Worm (Caenorhabditis elegans): ENCODE results near the gene R04A9.6.

Gene R04A9.6

ce11 chrX:382692-383091, 14.7 kb upstream of the R04A9.6 start, which contains the start of gene ife-2 (continued):
- TF ChIP-seq mab-9 (GFP tag; IDR thresholded peaks at IDR 0.05) (no peak), skn-1 (tag; optimal IDR thresholded peaks at IDR 0.05) (peak; percentile 85), lin-35 (GFP tag; optimal IDR thresholded peaks at IDR 0.05) (peak; percentile 69 to 83), nhr-28 (tag; optimal IDR thresholded peaks at IDR 0.05) (no peak), efl-1 (optimal IDR thresholded peaks at IDR 0.05) (peak; percentile 52 to 58), efl-1 (GFP tag; optimal IDR thresholded peaks at IDR 0.05 in 1 of 2) (peak; percentile 51 to 94), jun-1 (tag; optimal IDR thresholded peaks at IDR 0.05) (peak; percentile 54), unc-86 (tag; optimal IDR thresholded peaks at IDR 0.05) (peak; percentile 50), lsy-2 (tag; optimal IDR thresholded peaks at IDR 0.05) (peak; percentile 70 to 75), tbx-2 (tag; optimal IDR thresholded peaks at IDR 0.05) (peak; percentile 74), dpl-1 (GFP tag; optimal IDR thresholded peaks at IDR 0.05) (peak; percentile 55 to 78 (median 76)), zag-1 (tag; optimal IDR thresholded peaks at IDR 0.05) (no peak), unc-130 (tag; optimal IDR thresholded peaks at IDR 0.05) (peak; percentile 49), ztf-4 (tag; optimal IDR thresholded peaks at IDR 0.05) (peak; percentile 1), blmp-1 (tag; optimal IDR thresholded peaks at IDR 0.05) (peak; percentile 61), nhr-71 (tag; optimal IDR thresholded peaks at IDR 0.05) (peak; percentile 77), nhr-47 (tag; optimal IDR thresholded peaks at IDR 0.05) (peak; percentile 76), ceh-82 (tag; optimal IDR thresholded peaks at IDR 0.05) (peak; percentile 21 to 65 (median 40))

- no peak for TF ChIP-seq hpl-2 (GFP tag; optimal IDR thresholded peaks at IDR 0.05)
- no peak for TF ChIP-seq nhr-90 (tag; optimal IDR thresholded peaks at IDR 0.05; ENCODE audit: poor library complexity)
- no peak for TF ChIP-seq unc-98 (GFP tag; IDR thresholded peaks at IDR 0.05)
- peak in 2 of 3 experiments; percentile 25 to 43 for TF ChIP-seq dpl-1 (GFP tag; optimal IDR thresholded peaks at IDR 0.05)
- TF ChIP-seq ama-1 (optimal IDR thresholded peaks at IDR 0.05): no peak
- no peak for TF ChIP-seq nhr-84 (tag; optimal IDR thresholded peaks at IDR 0.05)
- peak; percentile 22 for TF ChIP-seq rnt-1 (tag; optimal IDR thresholded peaks at IDR 0.05)
- peak in 1 of 2 experiments; percentile 48 for TF ChIP-seq lsy-2 (tag; optimal IDR thresholded peaks at IDR 0.05)
- no peak for TF ChIP-seq nhr-237 (tag; optimal IDR thresholded peaks at IDR 0.05)
- no peak for TF ChIP-seq pax-3 (tag; optimal IDR thresholded peaks at IDR 0.05)
- TF ChIP-seq snu-23 (GFP tag; optimal IDR thresholded peaks at IDR 0.05): peak; percentile 25
- TF ChIP-seq F16B12.6 (tag; optimal IDR thresholded peaks at IDR 0.05): peak; percentile 16
- TF ChIP-seq aly-2 (tag; optimal IDR thresholded peaks at IDR 0.05): no peak
- no peak for TF ChIP-seq mep-1 (tag; optimal IDR thresholded peaks at IDR 0.05)
- TF ChIP-seq tlp-1 (tag; optimal IDR thresholded peaks at IDR 0.05): no peak
- TF ChIP-seq jun-1 (tag; optimal IDR thresholded peaks at IDR 0.05): no peak
- peak in 1 of 2 experiments; percentile 21 for TF ChIP-seq efl-1 (optimal IDR thresholded peaks at IDR 0.05)
- peak in 1 of 2 experiments; percentile 15 for TF ChIP-seq efl-1 (GFP tag; optimal IDR thresholded peaks at IDR 0.05 in 1 of 2)
- no peak for TF ChIP-seq sox-4 (tag; optimal IDR thresholded peaks at IDR 0.05)
- TF ChIP-seq lin-35 (GFP tag; optimal IDR thresholded peaks at IDR 0.05): peak in 1 of 2 experiments; percentile 62
- no peak for TF ChIP-seq egl-27 (tag; optimal IDR thresholded peaks at IDR 0.05)
- TF ChIP-seq efl-3 (GFP tag; optimal IDR thresholded peaks at IDR 0.05): no peak
- no peak for TF ChIP-seq Y116A8C.19 (tag; optimal IDR thresholded peaks at IDR 0.05; ENCODE audit: borderline replicate concordance)
- TF ChIP-seq nhr-19 (GFP tag; conservative IDR thresholded peaks at IDR 0.05): no peak
- no peak for TF ChIP-seq fkh-4 (tag; optimal IDR thresholded peaks at IDR 0.05; ENCODE audit: borderline replicate concordance)
- no peak for TF ChIP-seq ceh-63 (GFP tag; optimal IDR thresholded peaks at IDR 0.05)
- TF ChIP-seq sup-37 (GFP tag; optimal IDR thresholded peaks at IDR 0.05): no peak
- TF ChIP-seq grh-1 (GFP tag; IDR thresholded peaks at IDR 0.05): no peak
- no peak for TF ChIP-seq swsn-7 (tag; optimal IDR thresholded peaks at IDR 0.05)
- no peak for TF ChIP-seq nhr-20 (tag; optimal IDR thresholded peaks at IDR 0.05)
- peak; percentile 17 for TF ChIP-seq C16A3.4 (tag; optimal IDR thresholded peaks at IDR 0.05)
- TF ChIP-seq ceh-82 (tag; optimal IDR thresholded peaks at IDR 0.05): peak in 1 of 3 experiments; percentile 0
Measured at ce11 chrX:388728-389127, 8.6 kb upstream of the R04A9.6 start, which contains the start of gene ceh-93. ceh-93 (minus strand) TSS chrX:388797.

Data from whole organism, L1 larva.